Fruit fly (Drosophila melanogaster) whole organism, prepupa: ENCODE results near the gene Stt3B.

ENCODE experiments used
- CG10669 ChIP-seq: fragments of 200-800 bp; sonication (Bioruptor generic); optimal IDR thresholded peaks from 3 replicates; lab custom pipeline; 2018; ENCODE audit warnings: missing biosample characterization, mild to moderate bottlenecking, missing genetic modification characterization, moderate library complexity
- CG11294 ChIP-seq: fragments of 200-800 bp; sonication (Bioruptor generic); IDR thresholded peaks from 2 replicates; pipeline ENCODE4 v1.3.6; 2022; ENCODE audit warnings: missing biosample characterization, missing genetic modification characterization
- CG15336 ChIP-seq: fragments of 200-800 bp; sonication (Bioruptor generic); IDR thresholded peaks from 2 replicates; pipeline ENCODE4 v1.3.6; 2022; ENCODE audit warnings: missing biosample characterization, missing genetic modification characterization
- CG1621 ChIP-seq: fragments of 200-800 bp; sonication (Bioruptor generic); optimal IDR thresholded peaks from 3 replicates; lab custom pipeline; 2018; ENCODE audit warnings: missing biosample characterization, mild to moderate bottlenecking, missing genetic modification characterization
- CG3919 ChIP-seq: fragments of 200-800 bp; sonication (Bioruptor generic); optimal IDR thresholded peaks from 3 replicates; lab custom pipeline; 2016; ENCODE audit warnings: missing biosample characterization, missing genetic modification characterization
- CG4318 ChIP-seq: fragments of 200-800 bp; sonication (Bioruptor generic); optimal IDR thresholded peaks from 3 replicates; lab custom pipeline; 2017; ENCODE audit warnings: missing biosample characterization, mild to moderate bottlenecking, missing genetic modification characterization
- CG6163 ChIP-seq: fragments of 200-800 bp; sonication (Bioruptor generic); IDR thresholded peaks from 3 replicates; pipeline ENCODE4 v1.3.6; 2022; ENCODE audit warnings: missing biosample characterization, missing genetic modification characterization
- CG6276 ChIP-seq: fragments of 200-800 bp; sonication (Bioruptor generic); optimal IDR thresholded peaks from 2 replicates; lab custom pipeline; 2017; ENCODE audit warnings: missing biosample characterization, mild to moderate bottlenecking, missing genetic modification characterization
- CG6792 ChIP-seq: fragments of 200-800 bp; sonication (Bioruptor generic); optimal IDR thresholded peaks from 3 replicates; lab custom pipeline; 2016; ENCODE audit warnings: missing biosample characterization, missing genetic modification characterization
- CG6808 ChIP-seq: fragments of 200-800 bp; sonication (Bioruptor generic); optimal IDR thresholded peaks from 3 replicates; lab custom pipeline; 2017; ENCODE audit warnings: missing biosample characterization, missing genetic modification characterization, mild to moderate bottlenecking, moderate library complexity, missing genetic modification reagents
- CG6854 ChIP-seq: fragments of 200-800 bp; sonication (Bioruptor generic); optimal IDR thresholded peaks from 2 replicates; lab custom pipeline; 2017; ENCODE audit warnings: missing biosample characterization, mild to moderate bottlenecking, missing genetic modification characterization
- CG7368 ChIP-seq: fragments of 200-800 bp; sonication (Bioruptor generic); optimal IDR thresholded peaks from 3 replicates; lab custom pipeline; 2016; ENCODE audit warnings: missing biosample characterization, missing genetic modification characterization
- CG8119 ChIP-seq: fragments of 200-800 bp; sonication (Bioruptor generic); IDR thresholded peaks from 3 replicates; pipeline ENCODE4 v1.3.6; 2022; ENCODE audit warnings: missing biosample characterization, missing genetic modification characterization
- CG8319 ChIP-seq: fragments of 200-800 bp; sonication (Bioruptor generic); optimal IDR thresholded peaks from 3 replicates; lab custom pipeline; 2016; ENCODE audit warnings: missing biosample characterization, missing genetic modification characterization
- CG8632 ChIP-seq: fragments of 200-800 bp; sonication (Bioruptor generic); optimal IDR thresholded peaks from 3 replicates; lab custom pipeline; 2016; ENCODE audit warnings: missing biosample characterization, missing genetic modification characterization
- CG9139 ChIP-seq: fragments of 200-800 bp; sonication (Bioruptor generic); optimal IDR thresholded peaks from 3 replicates; lab custom pipeline; 2017; ENCODE audit warnings: missing biosample characterization, mild to moderate bottlenecking, missing genetic modification characterization
- Eip75B ChIP-seq: fragments of 200-800 bp; sonication (Bioruptor generic); optimal IDR thresholded peaks from 3 replicates; lab custom pipeline; 2016; ENCODE audit warnings: missing biosample characterization, missing genetic modification characterization
- Eip78C ChIP-seq: fragments of 200-800 bp; sonication (Bioruptor generic); peaks from one replicate; lab custom pipeline; 2016; ENCODE audit warnings: missing biosample characterization, missing genetic modification characterization
- Eip93F ChIP-seq: fragments of 200-800 bp; sonication (Bioruptor generic); optimal IDR thresholded peaks from 2 replicates; lab custom pipeline; 2016; ENCODE audit warnings: missing biosample characterization, mild to moderate bottlenecking, missing genetic modification characterization
- Ets21C ChIP-seq: fragments of 200-800 bp; sonication (Bioruptor generic); optimal IDR thresholded peaks from 3 replicates; lab custom pipeline; 2016; ENCODE audit warnings: missing biosample characterization, missing genetic modification characterization
- Ets96B ChIP-seq: fragments of 200-800 bp; optimal IDR thresholded peaks from 2 replicates; lab custom pipeline; 2019; ENCODE audit warnings: missing biosample characterization, mild to moderate bottlenecking, missing genetic modification characterization, moderate library complexity
- Gug ChIP-seq: fragments of 200-800 bp; sonication (Bioruptor generic); IDR thresholded peaks from 2 replicates; pipeline ENCODE4 v1.3.6; 2022; ENCODE audit warnings: missing biosample characterization, missing genetic modification characterization
- Hr38 ChIP-seq: sonication (Bioruptor generic); optimal IDR thresholded peaks from 2 replicates; lab custom pipeline; 2016; ENCODE audit warnings: missing biosample characterization, missing genetic modification characterization
- Hr39 ChIP-seq: fragments of 200-800 bp; sonication (Bioruptor generic); optimal IDR thresholded peaks from 2 replicates; lab custom pipeline; 2016; ENCODE audit warnings: missing biosample characterization, missing genetic modification characterization
- Hr4 ChIP-seq: fragments of 200-800 bp; sonication (Bioruptor generic); optimal IDR thresholded peaks from 3 replicates; lab custom pipeline; 2016; ENCODE audit warnings: missing biosample characterization, missing genetic modification characterization
- Lpt ChIP-seq: fragments of 200-800 bp; sonication (Bioruptor generic); optimal IDR thresholded peaks from 3 replicates; lab custom pipeline; 2016; ENCODE audit warnings: missing biosample characterization, missing genetic modification characterization
- OdsH ChIP-seq: fragments of 200-800 bp; sonication (Bioruptor generic); optimal IDR thresholded peaks from 3 replicates; lab custom pipeline; 2016; ENCODE audit warnings: missing biosample characterization, missing genetic modification characterization
- Smox ChIP-seq: fragments of 200-800 bp; sonication (Bioruptor generic); optimal IDR thresholded peaks from 3 replicates; lab custom pipeline; 2016; ENCODE audit warnings: missing biosample characterization, missing genetic modification characterization
- Sox102F ChIP-seq: fragments of 200-800 bp; sonication (Bioruptor generic); optimal IDR thresholded peaks from 2 replicates; lab custom pipeline; 2016; ENCODE audit warnings: missing biosample characterization, mild to moderate bottlenecking, missing genetic modification characterization
- Sox14 ChIP-seq: fragments of 200-800 bp; sonication (Bioruptor generic); optimal IDR thresholded peaks from 3 replicates; lab custom pipeline; 2016; ENCODE audit warnings: missing biosample characterization, missing genetic modification characterization
- Sox15 ChIP-seq: fragments of 200-800 bp; sonication (Bioruptor generic); optimal IDR thresholded peaks from 3 replicates; lab custom pipeline; 2016; ENCODE audit warnings: missing biosample characterization, missing genetic modification characterization
- cyc ChIP-seq: fragments of 200-800 bp; sonication (Bioruptor generic); optimal IDR thresholded peaks from 3 replicates; lab custom pipeline; 2016; ENCODE audit warnings: missing biosample characterization, missing genetic modification characterization
- dac ChIP-seq: fragments of 200-800 bp; sonication (Bioruptor generic); optimal IDR thresholded peaks from 2 replicates; lab custom pipeline; 2017; ENCODE audit warnings: missing biosample characterization, mild to moderate bottlenecking, missing genetic modification characterization
- dsx ChIP-seq: fragments of 200-800 bp; optimal IDR thresholded peaks from 3 replicates; lab custom pipeline; 2019; ENCODE audit warnings: missing biosample characterization, mild to moderate bottlenecking, missing genetic modification characterization, moderate library complexity; ENCODE audit not compliant: poor library complexity, severe bottlenecking
- eg ChIP-seq: fragments of 200-800 bp; sonication (Bioruptor generic); IDR thresholded peaks from 3 replicates; pipeline ENCODE4 v1.3.6; 2022; ENCODE audit warnings: missing biosample characterization, missing genetic modification characterization
- fd59A ChIP-seq: fragments of 200-800 bp; sonication (Bioruptor generic); optimal IDR thresholded peaks from 2 replicates; lab custom pipeline; 2017; ENCODE audit warnings: missing biosample characterization, mild to moderate bottlenecking, missing genetic modification characterization, missing genetic modification reagents
- fkh ChIP-seq: fragments of 200-800 bp; sonication (Bioruptor generic); optimal IDR thresholded peaks from 3 replicates; lab custom pipeline; 2017; ENCODE audit warnings: missing biosample characterization, mild to moderate bottlenecking, missing genetic modification characterization, moderate library complexity
- lz ChIP-seq: fragments of 200-800 bp; sonication (Bioruptor generic); optimal IDR thresholded peaks from 3 replicates; lab custom pipeline; 2016; ENCODE audit warnings: missing biosample characterization, missing genetic modification characterization
- pdm3 ChIP-seq: fragments of 200-800 bp; sonication (Bioruptor generic); optimal IDR thresholded peaks from 3 replicates; lab custom pipeline; 2016; ENCODE audit warnings: missing biosample characterization, missing genetic modification characterization
- salr ChIP-seq, 2 experiments: fragments of 200-800 bp; sonication (Bioruptor generic); optimal IDR thresholded peaks; 3 replicates each; lab custom pipeline; 2016 to 2018; ENCODE audit warnings: missing biosample characterization in 2 of 2, missing genetic modification characterization in 2 of 2, mild to moderate bottlenecking in 1 of 2
- spab ChIP-seq: fragments of 200-800 bp; sonication (Bioruptor generic); optimal IDR thresholded peaks from 2 replicates; lab custom pipeline; 2017; ENCODE audit warnings: missing biosample characterization, mild to moderate bottlenecking, missing genetic modification characterization, missing genetic modification reagents
- ss ChIP-seq, 2 experiments: fragments of 200-800 bp; sonication (Bioruptor generic); optimal IDR thresholded peaks; 2 replicates in 1 of 2; 3 replicates in 1 of 2; lab custom pipeline; 2017 to 2018; ENCODE audit warnings: mild to moderate bottlenecking in 2 of 2, missing biosample characterization in 2 of 2, missing genetic modification characterization in 2 of 2, moderate library complexity in 1 of 2
- topi ChIP-seq: fragments of 200-800 bp; sonication (Bioruptor generic); optimal IDR thresholded peaks from 3 replicates; lab custom pipeline; 2016; ENCODE audit warnings: missing biosample characterization, missing genetic modification characterization
- vri ChIP-seq: fragments of 200-800 bp; sonication (Bioruptor generic); optimal IDR thresholded peaks from 3 replicates; lab custom pipeline; 2016; ENCODE audit warnings: missing biosample characterization, mild to moderate bottlenecking, missing genetic modification characterization

Stt3B gene

dm6 chr3R:25051441-25052097 lies 17.9 kb downstream of the Stt3B start (continued):
- TF ChIP-seq CG3919 (GFP tag; lab: Kevin White, UChicago) = no peak
- peak; percentile 66 for TF ChIP-seq vri (GFP tag; lab: Kevin White, UChicago)
- peak; percentile 81 for TF ChIP-seq Hr4
- TF ChIP-seq CG8119 (GFP tag; lab: Robert Waterston, UW) = peak; percentile 78; the same call in 2 of the 3 replicates
- peak; percentile 4 for TF ChIP-seq dac (GFP tag; lab: Kevin White, UChicago)
- TF ChIP-seq Hr38 = no peak
- TF ChIP-seq OdsH (GFP tag; lab: Kevin White, UChicago) = peak; percentile 48
- TF ChIP-seq spab = no peak
- TF ChIP-seq pdm3 (GFP tag; lab: Kevin White, UChicago) = peak; percentile 52
- peak in 1 of 2 experiments; percentile 39 for TF ChIP-seq salr (GFP tag; optimal IDR thresholded peaks at IDR 0.05; lab: Kevin White, UChicago)
- TF ChIP-seq Eip75B (GFP tag; lab: Kevin White, UChicago) = no peak
- no peak for TF ChIP-seq fkh (GFP tag; lab: Kevin White, UChicago)
- no peak for TF ChIP-seq Gug (GFP tag; lab: Robert Waterston, UW)
- no peak for TF ChIP-seq Sox102F (GFP tag; lab: Kevin White, UChicago)
- no peak for TF ChIP-seq Ets96B (tag; lab: Kevin White, UChicago)
- no peak for TF ChIP-seq CG8632 (GFP tag; lab: Kevin White, UChicago)
- TF ChIP-seq CG11294 = peak; percentile 7; the same call in 1 of the 2 replicates
- TF ChIP-seq CG10669 (GFP tag; lab: Kevin White, UChicago) = no peak
- no peak for TF ChIP-seq Sox15 (GFP tag; lab: Kevin White, UChicago)
- no peak for TF ChIP-seq CG1621 (tag; lab: Kevin White, UChicago)
- no peak for TF ChIP-seq fd59A
- no peak for TF ChIP-seq Hr39 (GFP tag; lab: Kevin White, UChicago)
- TF ChIP-seq CG15336 (GFP tag; lab: Robert Waterston, UW) = peak; percentile 86

- no peak for TF ChIP-seq CG8319 (GFP tag; lab: Kevin White, UChicago)
- TF ChIP-seq Lpt (GFP tag; lab: Kevin White, UChicago) = no peak
- TF ChIP-seq fkh (GFP tag; lab: Kevin White, UChicago) = peak; percentile 0
Measured at dm6 chr3R:25050649-25051048, 18.8 kb downstream of the Stt3B start.

dm6 chr3R:25049742-25050517 lies 19.5 kb downstream of the Stt3B start:
- TF ChIP-seq dsx (GFP tag; lab: Kevin White, UChicago) (peak; percentile 8), CG6276 (GFP tag; lab: Kevin White, UChicago) (peak; percentile 35), eg (GFP tag; lab: Robert Waterston, UW) (no peak), cyc (GFP tag; lab: Kevin White, UChicago) (no peak), Eip78C (GFP tag; lab: Kevin White, UChicago) (peak; percentile 89), ss (GFP tag; optimal IDR thresholded peaks at IDR 0.05; lab: Kevin White, UChicago) (peak; percentile 71 to 75), lz (GFP tag; lab: Kevin White, UChicago) (no peak), CG1621 (tag; lab: Kevin White, UChicago) (peak; percentile 42), CG6808 (no peak), CG6854 (GFP tag; lab: Kevin White, UChicago) (peak; percentile 66), Hr4 (no peak), CG6792 (no peak), Gug (GFP tag; lab: Robert Waterston, UW) (no peak), CG10669 (GFP tag; lab: Kevin White, UChicago) (no peak), CG6163 (GFP tag; lab: Robert Waterston, UW) (no peak), CG4318 (no peak), dac (GFP tag; lab: Kevin White, UChicago) (no peak), Ets96B (tag; lab: Kevin White, UChicago) (peak; percentile 14), CG3919 (GFP tag; lab: Kevin White, UChicago) (peak; percentile 31), OdsH (GFP tag; lab: Kevin White, UChicago) (no peak), CG7368 (peak; percentile 5), CG9139 (GFP tag; lab: Kevin White, UChicago) (no peak), Sox102F (GFP tag; lab: Kevin White, UChicago) (peak; percentile 37), Sox14 (GFP tag; lab: Kevin White, UChicago) (peak; percentile 47), Ets21C (no peak), Smox (no peak), topi (GFP tag; lab: Kevin White, UChicago) (no peak), Eip93F (GFP tag; lab: Kevin White, UChicago) (peak; percentile 80), CG15336 (GFP tag; lab: Robert Waterston, UW) (no peak)
